Worm (Caenorhabditis elegans): ENCODE results near the gene fbxb-91.

- TF ChIP-seq dpl-1 (GFP tag; optimal IDR thresholded peaks at IDR 0.05): no peak
- no peak for TF ChIP-seq F26F4.8 (GFP tag; conservative IDR thresholded peaks at IDR 0.05)
- no peak for TF ChIP-seq nhr-28 (tag; optimal IDR thresholded peaks at IDR 0.05)
- TF ChIP-seq fos-1 (tag; optimal IDR thresholded peaks at IDR 0.05): no peak
- TF ChIP-seq hmg-1.1 (GFP tag; IDR thresholded peaks at IDR 0.05): no peak
- TF ChIP-seq lin-15B (tag; optimal IDR thresholded peaks at IDR 0.05): no peak
- TF ChIP-seq jun-1 (tag; optimal IDR thresholded peaks at IDR 0.05): no peak
- TF ChIP-seq tag-97 (GFP tag; IDR thresholded peaks at IDR 0.05): no peak
- no peak for TF ChIP-seq set-16 (GFP tag; IDR thresholded peaks at IDR 0.05)
These were observed 25.1 kb upstream of the fbxb-91 start, which contains the start of gene T24E12.3 for ce11 chrII:3775719-3776118.

All from whole organism, L4 larva.